Worm (Caenorhabditis elegans) whole organism, L4/young adult: Measurements from ENCODE around the gene T14E8.2.

Experiments
- W03F9.2 ChIP-seq: fragments of 150-350 bp; optimal IDR thresholded peaks from 2 replicates; lab custom pipeline; 2014; ENCODE audit warnings: missing biosample characterization, missing genetic modification characterization
- dao-5 ChIP-seq: sonication (generic microtip); optimal IDR thresholded peaks from 2 replicates; lab custom pipeline; 2016; ENCODE audit warnings: missing genotype, missing genetic modification characterization, moderate library complexity, missing compliant biosample characterization
- him-1 ChIP-seq: sonication (generic microtip); optimal IDR thresholded peaks from 2 replicates; lab custom pipeline; 2016; ENCODE audit warnings: missing genotype, missing genetic modification reagents, missing genetic modification characterization, missing compliant biosample characterization

- TF ChIP-seq him-1 (tag; lab: Kevin White, UChicago) (no peak), dao-5 (tag; lab: Kevin White, UChicago) (no peak), W03F9.2 (tag; lab: Kevin White, UChicago) (no peak)
Observed at ce11 chrX:6542692-6543091, at the start of gene T14E8.2.
